Worm (Caenorhabditis elegans): ENCODE data around the gene col-43.

DNA sequence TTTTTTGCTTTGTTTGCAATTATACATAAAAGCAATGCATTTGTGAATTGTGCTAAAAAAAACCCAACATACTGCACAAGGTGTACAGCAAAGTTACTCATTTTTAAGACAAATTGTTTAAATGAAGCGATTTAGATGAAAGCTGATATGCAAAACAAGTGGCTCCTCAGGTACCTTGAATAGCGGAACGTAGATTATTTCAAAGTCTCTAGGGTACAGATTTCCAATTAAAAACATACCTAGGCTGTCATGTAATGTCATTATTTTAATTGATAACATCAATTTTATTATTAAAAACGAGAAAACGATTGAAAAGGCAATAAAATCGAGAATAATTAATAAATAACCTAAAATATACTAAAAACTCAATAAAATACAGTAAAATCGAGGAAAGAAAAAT is 11.4 kb upstream of the col-43 start, which contains the start of gene str-139:
- no peak for TF ChIP-seq him-1 (tag; optimal IDR thresholded peaks at IDR 0.05)
- TF ChIP-seq dao-5 (tag; optimal IDR thresholded peaks at IDR 0.05), result no peak
